Worm (Caenorhabditis elegans): ENCODE results near the gene ztf-29.
A peak's percentile ranks its signal among the peaks of the same experiment; 100 is the strongest.

Gene ztf-29

ce11 chrIII:11573921-11574320, 13.0 kb downstream of the ztf-29 start, which contains the start of gene Y66D12A.8:
Gene Y66D12A.8, plus strand, starts transcription at chrIII:11574221.
- TF ChIP-seq ama-1 (optimal IDR thresholded peaks at IDR 0.05), result peak; percentile 36
- no peak for TF ChIP-seq B0310.2 (tag; optimal IDR thresholded peaks at IDR 0.05)

- TF ChIP-seq tbx-37 (GFP tag; conservative IDR thresholded peaks at IDR 0.05) (no peak), tbx-11 (GFP tag; IDR thresholded peaks at IDR 0.05) (no peak), ets-7 (tag; optimal IDR thresholded peaks at IDR 0.05) (no peak), sea-1 (GFP tag; conservative IDR thresholded peaks at IDR 0.05) (no peak), tra-4 (tag; optimal IDR thresholded peaks at IDR 0.05) (no peak), ceh-13 (GFP tag; optimal IDR thresholded peaks at IDR 0.05) (no peak), ama-1 (optimal IDR thresholded peaks at IDR 0.05) (no peak), B0310.2 (tag; optimal IDR thresholded peaks at IDR 0.05) (no peak)
Measured at ce11 chrIII:11579380-11579779, 18.4 kb downstream of the ztf-29 start.

ce11 chrIII:11580428-11580885, 19.5 kb downstream of the ztf-29 start, which contains the start of gene Y66D12A.7:
Gene Y66D12A.7, minus strand, starts transcription at chrIII:11580478.
- TF ChIP-seq scrt-1 (GFP tag; IDR thresholded peaks at IDR 0.05) (no peak), B0310.2 (tag; optimal IDR thresholded peaks at IDR 0.05) (no peak), F13C5.2 (tag; optimal IDR thresholded peaks at IDR 0.05) (no peak)

ce11 chrIII:11581372-11581771, 20.4 kb downstream of the ztf-29 start, which contains the start of the genes Y66D12A.6 and ceh-92:
Gene Y66D12A.6, minus strand, starts transcription at chrIII:11581402.
Gene ceh-92, plus strand, starts transcription at chrIII:11581600.
- TF ChIP-seq ets-7 (tag; optimal IDR thresholded peaks at IDR 0.05), result no peak
- no peak for TF ChIP-seq tra-4 (tag; optimal IDR thresholded peaks at IDR 0.05)
- TF ChIP-seq tbx-37 (GFP tag; conservative IDR thresholded peaks at IDR 0.05), result no peak
- TF ChIP-seq F13C5.2 (tag; optimal IDR thresholded peaks at IDR 0.05), result no peak
- no peak for TF ChIP-seq ceh-36 (tag; optimal IDR thresholded peaks at IDR 0.05)
- TF ChIP-seq ama-1 (optimal IDR thresholded peaks at IDR 0.05), result no peak
- TF ChIP-seq tbx-11 (GFP tag; IDR thresholded peaks at IDR 0.05), result no peak
- TF ChIP-seq ceh-13 (GFP tag; optimal IDR thresholded peaks at IDR 0.05), result no peak
- TF ChIP-seq hnd-1 (tag; optimal IDR thresholded peaks at IDR 0.05), result no peak

- TF ChIP-seq ets-7 (tag; optimal IDR thresholded peaks at IDR 0.05), result no peak
- no peak for TF ChIP-seq hmbx-1 (tag; optimal IDR thresholded peaks at IDR 0.05)
- TF ChIP-seq scrt-1 (GFP tag; IDR thresholded peaks at IDR 0.05), result no peak
- no peak for TF ChIP-seq ama-1 (optimal IDR thresholded peaks at IDR 0.05)
- TF ChIP-seq tbx-37 (GFP tag; conservative IDR thresholded peaks at IDR 0.05), result no peak
- TF ChIP-seq hnd-1 (tag; optimal IDR thresholded peaks at IDR 0.05), result no peak
- TF ChIP-seq pes-1 (GFP tag; IDR thresholded peaks at IDR 0.05), result no peak
Measured at ce11 chrIII:11582569-11582968, 21.6 kb downstream of the ztf-29 start.

- TF ChIP-seq tbx-11 (GFP tag; IDR thresholded peaks at IDR 0.05) (no peak), tra-4 (tag; optimal IDR thresholded peaks at IDR 0.05) (no peak), aly-1 (tag; optimal IDR thresholded peaks at IDR 0.05) (no peak), ceh-13 (GFP tag; optimal IDR thresholded peaks at IDR 0.05) (no peak)
Measured at ce11 chrIII:11588911-11589310, 28.0 kb downstream of the ztf-29 start, which contains the start of gene Y66D12A.3. Gene Y66D12A.3, plus strand, starts transcription at chrIII:11589211.

ce11 chrIII:11589311-11589710, 28.4 kb downstream of the ztf-29 start:
- TF ChIP-seq ama-1 (optimal IDR thresholded peaks at IDR 0.05), result no peak
- no peak for TF ChIP-seq hnd-1 (tag; optimal IDR thresholded peaks at IDR 0.05)
- no peak for TF ChIP-seq B0310.2 (tag; optimal IDR thresholded peaks at IDR 0.05)
- no peak for TF ChIP-seq hmbx-1 (tag; optimal IDR thresholded peaks at IDR 0.05)
- no peak for TF ChIP-seq ceh-36 (tag; optimal IDR thresholded peaks at IDR 0.05)
- TF ChIP-seq flt-1 (GFP tag; IDR thresholded peaks at IDR 0.05), result no peak
- no peak for TF ChIP-seq sea-1 (GFP tag; conservative IDR thresholded peaks at IDR 0.05)
- TF ChIP-seq F13C5.2 (tag; optimal IDR thresholded peaks at IDR 0.05), result no peak
- TF ChIP-seq scrt-1 (GFP tag; IDR thresholded peaks at IDR 0.05), result no peak
- TF ChIP-seq hmg-4 (GFP tag; optimal IDR thresholded peaks at IDR 0.05), result no peak
- no peak for TF ChIP-seq tra-4 (tag; optimal IDR thresholded peaks at IDR 0.05)
- no peak for TF ChIP-seq tbx-37 (GFP tag; conservative IDR thresholded peaks at IDR 0.05)
- TF ChIP-seq pes-1 (GFP tag; IDR thresholded peaks at IDR 0.05), result no peak
- TF ChIP-seq aly-1 (tag; optimal IDR thresholded peaks at IDR 0.05), result no peak
- TF ChIP-seq ceh-13 (GFP tag; optimal IDR thresholded peaks at IDR 0.05), result no peak
- TF ChIP-seq ets-7 (tag; optimal IDR thresholded peaks at IDR 0.05), result no peak

ce11 chrIII:11590255-11590654, 29.3 kb downstream of the ztf-29 start:
- TF ChIP-seq tbx-11 (GFP tag; IDR thresholded peaks at IDR 0.05), result no peak
- TF ChIP-seq hmg-4 (GFP tag; optimal IDR thresholded peaks at IDR 0.05), result no peak
- TF ChIP-seq B0310.2 (tag; optimal IDR thresholded peaks at IDR 0.05), result no peak
- TF ChIP-seq tra-4 (tag; optimal IDR thresholded peaks at IDR 0.05), result no peak
- no peak for TF ChIP-seq F13C5.2 (tag; optimal IDR thresholded peaks at IDR 0.05)
- no peak for TF ChIP-seq hmbx-1 (tag; optimal IDR thresholded peaks at IDR 0.05)

- TF ChIP-seq ceh-36 (tag; optimal IDR thresholded peaks at IDR 0.05) (no peak), hnd-1 (tag; optimal IDR thresholded peaks at IDR 0.05) (no peak), hmbx-1 (tag; optimal IDR thresholded peaks at IDR 0.05) (no peak), F13C5.2 (tag; optimal IDR thresholded peaks at IDR 0.05) (no peak)
Measured at ce11 chrIII:11592096-11592495, 31.1 kb downstream of the ztf-29 start.

Data from whole organism, early embryonic.